4 worm cellular contexts compared by ENCODE assay signal in the genomic region with DNA sequence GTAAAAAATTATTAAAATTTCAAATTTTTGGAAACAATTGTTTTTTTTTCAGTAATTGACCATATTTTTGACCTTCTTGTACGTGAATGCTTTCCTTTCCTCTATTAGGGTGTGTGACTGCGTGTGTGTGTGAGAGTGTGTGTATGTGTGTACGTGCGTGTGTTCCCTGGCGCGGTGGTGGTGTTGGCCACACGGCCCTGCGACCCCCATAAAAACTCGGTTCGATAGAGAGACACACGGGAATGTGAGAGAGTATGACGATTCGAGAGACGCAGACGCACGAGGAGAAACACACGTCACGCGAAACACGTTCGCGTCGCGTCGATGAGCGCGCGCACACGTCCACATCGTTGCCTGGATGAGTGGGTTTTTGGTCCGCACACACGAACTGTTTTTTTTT.
TF ChIP-seq lines count a peak whose summit lies in the region.

No protein-coding gene starts in this region.

TF ChIP-seq in whole organism, L2 larva, 48 proteins besides CTCF, POLR2A, EP300 and RAD21 (continues in another document):
- TF ChIP-seq R02D3.7 (tag; optimal IDR thresholded peaks at IDR 0.05; lab: Kevin White, UChicago) (no peak), fos-1 (tag; optimal IDR thresholded peaks at IDR 0.05; lab: Kevin White, UChicago) (peak; percentile 74), egl-27 (tag; optimal IDR thresholded peaks at IDR 0.05; lab: Kevin White, UChicago) (peak; percentile 57), zag-1 (tag; optimal IDR thresholded peaks at IDR 0.05; lab: Kevin White, UChicago) (peak; percentile 41), sma-3 (GFP tag; optimal IDR thresholded peaks at IDR 0.05; lab: Kevin White, UChicago) (peak; percentile 30), nhr-129 (tag; optimal IDR thresholded peaks at IDR 0.05; lab: Kevin White, UChicago) (peak; percentile 86), lin-13 (GFP tag; optimal IDR thresholded peaks at IDR 0.05; lab: Kevin White, UChicago) (peak; percentile 69), skn-1 (tag; optimal IDR thresholded peaks at IDR 0.05; lab: Kevin White, UChicago) (no peak), nhr-25 (tag; optimal IDR thresholded peaks at IDR 0.05; lab: Kevin White, UChicago) (peak; percentile 82), Y55F3AM.14 (GFP tag; optimal IDR thresholded peaks at IDR 0.05; lab: Kevin White, UChicago) (no peak), unc-62 (GFP tag; optimal IDR thresholded peaks at IDR 0.05; lab: Kevin White, UChicago) (no peak), nhr-21 (tag; optimal IDR thresholded peaks at IDR 0.05; lab: Kevin White, UChicago) (peak; percentile 70), alr-1 (tag; optimal IDR thresholded peaks at IDR 0.05; lab: Kevin White, UChicago) (no peak), mab-5 (tag; optimal IDR thresholded peaks at IDR 0.05; lab: Kevin White, UChicago) (no peak), unc-55 (GFP tag; optimal IDR thresholded peaks at IDR 0.05; lab: Kevin White, UChicago) (peak; percentile 82), lin-39 (tag; optimal IDR thresholded peaks at IDR 0.05; lab: Kevin White, UChicago) (no peak), gmeb-1 (tag; optimal IDR thresholded peaks at IDR 0.05; lab: Kevin White, UChicago) (no peak), mdl-1 (tag; optimal IDR thresholded peaks at IDR 0.05; lab: Kevin White, UChicago) (peak; percentile 40 to 83), sem-4 (tag; optimal IDR thresholded peaks at IDR 0.05; lab: Kevin White, UChicago) (peak; percentile 42), unc-39 (tag; optimal IDR thresholded peaks at IDR 0.05; lab: Kevin White, UChicago) (no peak), mbf-1 (tag; optimal IDR thresholded peaks at IDR 0.05; lab: Kevin White, UChicago) (no peak), ceh-16 (tag; optimal IDR thresholded peaks at IDR 0.05; lab: Kevin White, UChicago) (no peak)

TF ChIP-seq in whole organism, L4 larva, 104 proteins besides CTCF, POLR2A, EP300 and RAD21 (continues in another document):
- no peak for TF ChIP-seq pqm-1 (tag; optimal IDR thresholded peaks at IDR 0.05; lab: Kevin White, UChicago)
- TF ChIP-seq lin-1 (GFP tag; IDR thresholded peaks at IDR 0.05; lab: Robert Waterston, UW), result no peak
- TF ChIP-seq ztf-7 (tag; optimal IDR thresholded peaks at IDR 0.05; lab: Kevin White, UChicago), result peak; percentile 60
- peak; percentile 43 to 97 for TF ChIP-seq hif-1 (tag; optimal IDR thresholded peaks at IDR 0.05; lab: Kevin White, UChicago)
- no peak for TF ChIP-seq daf-19 (GFP tag; conservative IDR thresholded peaks at IDR 0.05; lab: Robert Waterston, UW)
- no peak for TF ChIP-seq daf-8 (GFP tag; IDR thresholded peaks at IDR 0.05; lab: Robert Waterston, UW)
- no peak for TF ChIP-seq F26F4.8 (GFP tag; conservative IDR thresholded peaks at IDR 0.05; lab: Robert Waterston, UW)
- no peak for TF ChIP-seq Y5F2A.4 (GFP tag; optimal IDR thresholded peaks at IDR 0.05; lab: Kevin White, UChicago)
- TF ChIP-seq nhr-41 (GFP tag; IDR thresholded peaks at IDR 0.05; lab: Robert Waterston, UW), result peak; percentile 91
- 0 out of 2 replicates have a peak, but pooled peaks have one; percentile 18 for TF ChIP-seq dmd-8 (GFP tag; IDR thresholded peaks at IDR 0.05; lab: Robert Waterston, UW)
- peak; percentile 69 for TF ChIP-seq ctbp-1 (GFP tag; IDR thresholded peaks at IDR 0.05; lab: Robert Waterston, UW)
- peak; percentile 48 for TF ChIP-seq nhr-6 (tag; optimal IDR thresholded peaks at IDR 0.05; lab: Kevin White, UChicago)
- TF ChIP-seq nhr-28 (tag; optimal IDR thresholded peaks at IDR 0.05; lab: Kevin White, UChicago), result peak; percentile 91
- TF ChIP-seq ceh-62 (tag; optimal IDR thresholded peaks at IDR 0.05; lab: Kevin White, UChicago), result no peak
- peak; percentile 61 for TF ChIP-seq dpl-1 (GFP tag; optimal IDR thresholded peaks at IDR 0.05; lab: Kevin White, UChicago)
- TF ChIP-seq F10B5.3 (tag; optimal IDR thresholded peaks at IDR 0.05; lab: Kevin White, UChicago), result no peak
- TF ChIP-seq nhr-76 (tag; optimal IDR thresholded peaks at IDR 0.05; lab: Kevin White, UChicago), result no peak
- peak; percentile 92 for TF ChIP-seq hlh-11 (tag; optimal IDR thresholded peaks at IDR 0.05; lab: Kevin White, UChicago)
- TF ChIP-seq nhr-10 (tag; optimal IDR thresholded peaks at IDR 0.05; lab: Kevin White, UChicago), result no peak
- TF ChIP-seq Y75B8A.6 (GFP tag; IDR thresholded peaks at IDR 0.05; lab: Robert Waterston, UW), result 0 out of 2 replicates have a peak, but pooled peaks have one; percentile 50
- peak; percentile 69 for TF ChIP-seq nhr-11 (tag; optimal IDR thresholded peaks at IDR 0.05; lab: Kevin White, UChicago)
- no peak for TF ChIP-seq nhr-237 (tag; optimal IDR thresholded peaks at IDR 0.05; lab: Kevin White, UChicago)
- peak; percentile 98 for TF ChIP-seq hlh-30 (tag; optimal IDR thresholded peaks at IDR 0.05; lab: Kevin White, UChicago; ENCODE audit: insufficient read depth)

TF ChIP-seq in whole organism, late embryonic, 69 proteins besides CTCF, POLR2A, EP300 and RAD21 (continues in another document):
- TF ChIP-seq ama-1 (optimal IDR thresholded peaks at IDR 0.05; lab: Kevin White, UChicago) (no peak), ceh-48 (tag; optimal IDR thresholded peaks at IDR 0.05; lab: Kevin White, UChicago) (peak; percentile 44), pros-1 (tag; optimal IDR thresholded peaks at IDR 0.05; lab: Kevin White, UChicago) (no peak), mec-3 (tag; optimal IDR thresholded peaks at IDR 0.05; lab: Kevin White, UChicago; ENCODE audit: borderline replicate concordance) (no peak), tbx-7 (tag; optimal IDR thresholded peaks at IDR 0.05; lab: Kevin White, UChicago) (no peak), elt-4 (tag; optimal IDR thresholded peaks at IDR 0.05; lab: Kevin White, UChicago) (no peak), dve-1 (tag; optimal IDR thresholded peaks at IDR 0.05; lab: Kevin White, UChicago) (no peak), ets-4 (tag; optimal IDR thresholded peaks at IDR 0.05; lab: Kevin White, UChicago) (no peak), T23F11.4 (GFP tag; optimal IDR thresholded peaks at IDR 0.05; lab: Kevin White, UChicago) (no peak), lim-6 (tag; optimal IDR thresholded peaks at IDR 0.05; lab: Kevin White, UChicago) (no peak), ceh-9 (tag; optimal IDR thresholded peaks at IDR 0.05; lab: Kevin White, UChicago) (no peak), pha-4 (tag; optimal IDR thresholded peaks at IDR 0.05; lab: Kevin White, UChicago) (no peak), ttx-3 (tag; optimal IDR thresholded peaks at IDR 0.05; lab: Kevin White, UChicago) (no peak), unc-86 (tag; optimal IDR thresholded peaks at IDR 0.05; lab: Kevin White, UChicago) (no peak), pat-9 (tag; optimal IDR thresholded peaks at IDR 0.05; lab: Kevin White, UChicago) (no peak), hlh-6 (tag; optimal IDR thresholded peaks at IDR 0.05; lab: Kevin White, UChicago) (no peak), fkh-6 (tag; optimal IDR thresholded peaks at IDR 0.05; lab: Kevin White, UChicago) (no peak), madf-2 (tag; optimal IDR thresholded peaks at IDR 0.05; lab: Kevin White, UChicago) (peak; percentile 55), fkh-10 (GFP tag; optimal IDR thresholded peaks at IDR 0.05; lab: Kevin White, UChicago) (no peak), gmeb-2 (tag; optimal IDR thresholded peaks at IDR 0.05; lab: Kevin White, UChicago) (no peak), nhr-11 (tag; optimal IDR thresholded peaks at IDR 0.05; lab: Kevin White, UChicago) (no peak), elt-2 (tag; optimal IDR thresholded peaks at IDR 0.05; lab: Kevin White, UChicago) (peak; percentile 28), hlh-8 (tag; optimal IDR thresholded peaks at IDR 0.05; lab: Kevin White, UChicago) (no peak), rnt-1 (tag; optimal IDR thresholded peaks at IDR 0.05; lab: Kevin White, UChicago) (peak; percentile 74), pha-2 (tag; optimal IDR thresholded peaks at IDR 0.05; lab: Kevin White, UChicago) (no peak), sdc-2 (tag; optimal IDR thresholded peaks at IDR 0.05; lab: Kevin White, UChicago) (peak; percentile 29)

TF ChIP-seq in whole organism, mixed stage, embryonic, 35 proteins besides CTCF, POLR2A, EP300 and RAD21 (continues in another document):
- no peak for TF ChIP-seq ceh-83 (GFP tag; optimal IDR thresholded peaks at IDR 0.05; lab: Kevin White, UChicago)
- no peak for TF ChIP-seq unc-62 (GFP tag; optimal IDR thresholded peaks at IDR 0.05; lab: Kevin White, UChicago)
- TF ChIP-seq snpc-4 (tag; optimal IDR thresholded peaks at IDR 0.05; lab: Kevin White, UChicago), result no peak
- peak; percentile 44 for TF ChIP-seq mls-2 (tag; optimal IDR thresholded peaks at IDR 0.05; lab: Kevin White, UChicago)
- TF ChIP-seq elt-3 (tag; optimal IDR thresholded peaks at IDR 0.05; lab: Kevin White, UChicago), result no peak
- no peak for TF ChIP-seq lin-32 (GFP tag; optimal IDR thresholded peaks at IDR 0.05; lab: Kevin White, UChicago)
- TF ChIP-seq nhr-76 (tag; optimal IDR thresholded peaks at IDR 0.05; lab: Kevin White, UChicago), result no peak
- TF ChIP-seq cnd-1 (tag; optimal IDR thresholded peaks at IDR 0.05; lab: Kevin White, UChicago), result no peak
- no peak for TF ChIP-seq hlh-1 (tag; optimal IDR thresholded peaks at IDR 0.05; lab: Kevin White, UChicago)
- TF ChIP-seq elt-1 (tag; optimal IDR thresholded peaks at IDR 0.05; lab: Kevin White, UChicago; ENCODE audit: borderline replicate concordance, insufficient read depth), result no peak
- TF ChIP-seq M03D4.4 (tag; optimal IDR thresholded peaks at IDR 0.05; lab: Kevin White, UChicago), result peak; percentile 59
- no peak for TF ChIP-seq nhr-28 (tag; optimal IDR thresholded peaks at IDR 0.05; lab: Kevin White, UChicago)
- TF ChIP-seq mep-1 (tag; optimal IDR thresholded peaks at IDR 0.05; lab: Kevin White, UChicago), result peak; percentile 60
- TF ChIP-seq lsy-2 (tag; optimal IDR thresholded peaks at IDR 0.05; lab: Kevin White, UChicago), result no peak
- TF ChIP-seq pha-4 (tag; optimal IDR thresholded peaks at IDR 0.05; lab: Kevin White, UChicago), result peak; percentile 45
- TF ChIP-seq bed-3 (GFP tag; optimal IDR thresholded peaks at IDR 0.05; lab: Kevin White, UChicago), result no peak
- no peak for TF ChIP-seq tbx-8 (GFP tag; optimal IDR thresholded peaks at IDR 0.05; lab: Kevin White, UChicago)
- peak; percentile 66 for TF ChIP-seq sptf-1 (tag; optimal IDR thresholded peaks at IDR 0.05; lab: Kevin White, UChicago)
- no peak for TF ChIP-seq unc-39 (tag; optimal IDR thresholded peaks at IDR 0.05; lab: Kevin White, UChicago)
- no peak for TF ChIP-seq ces-1 (GFP tag; optimal IDR thresholded peaks at IDR 0.05; lab: Kevin White, UChicago)
- no peak for TF ChIP-seq lin-13 (tag; optimal IDR thresholded peaks at IDR 0.05; lab: Kevin White, UChicago)
- TF ChIP-seq ceh-39 (tag; optimal IDR thresholded peaks at IDR 0.05; lab: Kevin White, UChicago), result no peak
- no peak for TF ChIP-seq ceh-43 (GFP tag; optimal IDR thresholded peaks at IDR 0.05; lab: Kevin White, UChicago)
- TF ChIP-seq drap-1 (GFP tag; optimal IDR thresholded peaks at IDR 0.05; lab: Kevin White, UChicago), result peak; percentile 63
- TF ChIP-seq unc-120 (tag; optimal IDR thresholded peaks at IDR 0.05; lab: Kevin White, UChicago; ENCODE audit: poor library complexity, severe bottlenecking), result peak; percentile 69
- no peak for TF ChIP-seq sem-2 (GFP tag; optimal IDR thresholded peaks at IDR 0.05; lab: Kevin White, UChicago)
- TF ChIP-seq nhr-237 (tag; optimal IDR thresholded peaks at IDR 0.05; lab: Kevin White, UChicago), result peak; percentile 10
- no peak for TF ChIP-seq ham-2 (GFP tag; optimal IDR thresholded peaks at IDR 0.05; lab: Kevin White, UChicago)
